Worm (Caenorhabditis elegans) whole organism, young adult: ENCODE results near the gene R10D12.6.

Experiments
- B0261.1 ChIP-seq: sonication (generic microtip); optimal IDR thresholded peaks from 2 replicates; lab custom pipeline; 2016; ENCODE audit warnings: mild to moderate bottlenecking, missing genetic modification characterization, moderate library complexity, missing compliant biosample characterization
- C17E4.6 ChIP-seq: fragments of 200-800 bp; sonication (Bioruptor generic); IDR thresholded peaks from 2 replicates; pipeline ENCODE4 v1.3.6; 2022; ENCODE audit warnings: missing genetic modification reagents, missing genetic modification characterization, missing compliant biosample characterization
- F22D6.2 ChIP-seq: sonication (generic microtip); optimal IDR thresholded peaks from 2 replicates; lab custom pipeline; 2016; ENCODE audit warnings: mild to moderate bottlenecking, missing genetic modification characterization, missing compliant biosample characterization
- F49E8.2 ChIP-seq: sonication (generic microtip); optimal IDR thresholded peaks from 3 replicates; lab custom pipeline; 2017; ENCODE audit warnings: missing genetic modification characterization, mild to moderate bottlenecking, missing compliant biosample characterization, antibody characterized with exemption, moderate library complexity; ENCODE audit not compliant: insufficient read depth
- T26A5.8 ChIP-seq: sonication (generic microtip); optimal IDR thresholded peaks from 2 replicates; lab custom pipeline; 2016; ENCODE audit warnings: missing genetic modification characterization, missing compliant biosample characterization
- Y53G8AR.9 ChIP-seq: fragments of 200-800 bp; sonication (Bioruptor generic); conservative IDR thresholded peaks from 2 replicates; pipeline ENCODE4 v1.3.6; 2022; ENCODE audit warnings: missing genetic modification reagents, missing genetic modification characterization, missing compliant biosample characterization
- Y67H2A.10 ChIP-seq: fragments of 200-800 bp; sonication (Bioruptor generic); conservative IDR thresholded peaks from 2 replicates; pipeline ENCODE4 v1.3.6; 2022; ENCODE audit warnings: missing genetic modification reagents, missing genetic modification characterization, missing compliant biosample characterization
- Y95B8A.8 ChIP-seq: fragments of 200-800 bp; sonication (Bioruptor generic); IDR thresholded peaks from 2 replicates; pipeline ENCODE4 v1.3.6; 2022; ENCODE audit warnings: missing genetic modification reagents, missing genetic modification characterization, missing compliant biosample characterization
- ZK185.1 ChIP-seq: sonication (generic microtip); optimal IDR thresholded peaks from 2 replicates; lab custom pipeline; 2016; ENCODE audit warnings: mild to moderate bottlenecking, missing genetic modification characterization, missing compliant biosample characterization; ENCODE audit not compliant: poor library complexity, severe bottlenecking
- akir-1 ChIP-seq: fragments of 200-800 bp; sonication (Bioruptor generic); optimal IDR thresholded peaks from 2 replicates; lab custom pipeline; 2018; ENCODE audit warnings: mild to moderate bottlenecking, missing genetic modification characterization, moderate library complexity, missing compliant biosample characterization
- ama-1 ChIP-seq, 3 experiments: fragments of 150-350 bp in 1 of 3; sonication (generic microtip) in 2 of 3; optimal IDR thresholded peaks; 2 replicates each; lab custom pipeline; 2014 to 2018; ENCODE audit warnings: missing biosample characterization in 2 of 3, missing genetic modification characterization in 2 of 3, missing genetic modification reagents in 2 of 3
- aptf-2 ChIP-seq: fragments of 200-800 bp; sonication (Bioruptor generic); conservative IDR thresholded peaks from 2 replicates; pipeline ENCODE4 v1.3.6; 2022; ENCODE audit warnings: missing genetic modification reagents, missing genetic modification characterization, missing compliant biosample characterization
- attf-3 ChIP-seq: fragments of 200-800 bp; sonication (Bioruptor generic); conservative IDR thresholded peaks from 2 replicates; pipeline ENCODE4 v1.3.6; 2022; ENCODE audit warnings: missing genetic modification reagents, missing genetic modification characterization, missing compliant biosample characterization
- attf-5 ChIP-seq: fragments of 200-800 bp; sonication (Bioruptor generic); optimal IDR thresholded peaks from 2 replicates; lab custom pipeline; 2018; ENCODE audit warnings: mild to moderate bottlenecking, missing genetic modification characterization, missing compliant biosample characterization
- attf-6 ChIP-seq: fragments of 200-800 bp; sonication (Bioruptor generic); IDR thresholded peaks from 2 replicates; pipeline ENCODE4 v1.3.6; 2022; ENCODE audit warnings: missing genetic modification reagents, missing genetic modification characterization, missing compliant biosample characterization
- bed-2 ChIP-seq: fragments of 200-800 bp; sonication (Bioruptor generic); IDR thresholded peaks from 2 replicates; pipeline ENCODE4 v1.3.6; 2022; ENCODE audit warnings: missing genetic modification reagents, missing genetic modification characterization, missing compliant biosample characterization
- ccch-3 ChIP-seq: fragments of 200-800 bp; sonication (Bioruptor generic); optimal IDR thresholded peaks from 2 replicates; lab custom pipeline; 2018; ENCODE audit warnings: mild to moderate bottlenecking, missing genetic modification characterization, missing compliant biosample characterization
- cebp-1 ChIP-seq, 2 experiments: fragments of 200-800 bp in 1 of 2; sonication (Bioruptor generic) in 1 of 2; sonication (generic microtip) in 1 of 2; IDR thresholded peaks in 1 of 2; optimal IDR thresholded peaks in 1 of 2; 2 replicates each; pipeline versions ENCODE4 v1.3.6 to Lab custom; 2017 to 2022; ENCODE audit warnings: missing compliant biosample characterization in 2 of 2, missing genetic modification characterization in 2 of 2, mild to moderate bottlenecking in 1 of 2, missing genetic modification reagents in 1 of 2, moderate library complexity in 1 of 2
- ceh-58 ChIP-seq: fragments of 200-800 bp; sonication (Bioruptor generic); IDR thresholded peaks from 2 replicates; pipeline ENCODE4 v1.3.6; 2022; ENCODE audit warnings: missing genetic modification characterization, missing compliant biosample characterization
- chd-7 ChIP-seq: sonication (generic microtip); optimal IDR thresholded peaks from 2 replicates; lab custom pipeline; 2016; ENCODE audit warnings: mild to moderate bottlenecking, missing genetic modification characterization, moderate library complexity, missing compliant biosample characterization
- dpl-1 ChIP-seq: fragments of 150-350 bp; optimal IDR thresholded peaks from 2 replicates; lab custom pipeline; 2014; ENCODE audit warnings: missing biosample characterization, missing genetic modification reagents, missing genetic modification characterization
- efl-1 ChIP-seq: fragments of 150-350 bp; optimal IDR thresholded peaks from 2 replicates; lab custom pipeline; 2014; ENCODE audit warnings: missing biosample characterization, missing genetic modification reagents, missing genetic modification characterization
- hlh-12 ChIP-seq: sonication (generic microtip); optimal IDR thresholded peaks from 2 replicates; lab custom pipeline; 2016; ENCODE audit warnings: missing genetic modification characterization, missing compliant biosample characterization
- hlh-26 ChIP-seq: fragments of 200-800 bp; sonication (Bioruptor generic); conservative IDR thresholded peaks from 2 replicates; pipeline ENCODE4 v1.3.6; 2022; ENCODE audit warnings: missing genetic modification reagents, missing genetic modification characterization, missing compliant biosample characterization
- lag-1 ChIP-seq: fragments of 200-800 bp; sonication (Bioruptor generic); IDR thresholded peaks from 2 replicates; pipeline ENCODE4 v1.3.6; 2022; ENCODE audit warnings: missing genetic modification reagents, missing genetic modification characterization, missing compliant biosample characterization
- let-607 ChIP-seq, 2 experiments: fragments of 200-800 bp in 1 of 2; sonication (Bioruptor generic) in 1 of 2; sonication (generic microtip) in 1 of 2; optimal IDR thresholded peaks; 2 replicates each; lab custom pipeline; 2016 to 2018; ENCODE audit warnings: mild to moderate bottlenecking in 2 of 2, missing compliant biosample characterization in 2 of 2, missing genetic modification characterization in 2 of 2, moderate library complexity in 2 of 2, missing genotype in 1 of 2
- lir-1 ChIP-seq: fragments of 200-800 bp; sonication (Bioruptor generic); conservative IDR thresholded peaks from 2 replicates; pipeline ENCODE4 v1.3.6; 2022; ENCODE audit warnings: missing genetic modification reagents, missing genetic modification characterization, missing compliant biosample characterization
- lsy-27 ChIP-seq: sonication (generic microtip); optimal IDR thresholded peaks from 2 replicates; lab custom pipeline; 2017; ENCODE audit warnings: missing genetic modification characterization, mild to moderate bottlenecking, missing compliant biosample characterization, antibody characterized with exemption, missing genotype, borderline replicate concordance; ENCODE audit not compliant: insufficient read depth
- madf-10 ChIP-seq: sonication (generic microtip); optimal IDR thresholded peaks from 2 replicates; lab custom pipeline; 2016; ENCODE audit warnings: mild to moderate bottlenecking, missing genetic modification characterization, missing compliant biosample characterization
- mes-4 ChIP-seq: sonication (generic microtip); optimal IDR thresholded peaks from 2 replicates; lab custom pipeline; 2016; ENCODE audit warnings: missing genotype, missing genetic modification characterization, missing compliant biosample characterization
- nfya-1 ChIP-seq: sonication (generic microtip); optimal IDR thresholded peaks from 2 replicates; lab custom pipeline; 2017; ENCODE audit warnings: antibody characterized with exemption, missing compliant biosample characterization, missing genetic modification characterization, borderline replicate concordance; ENCODE audit not compliant: insufficient read depth
- nfya-2 ChIP-seq: fragments of 200-800 bp; sonication (Bioruptor generic); IDR thresholded peaks from 2 replicates; pipeline ENCODE4 v1.3.6; 2022; ENCODE audit warnings: missing genetic modification reagents, missing genetic modification characterization, missing compliant biosample characterization
- nhr-120 ChIP-seq: fragments of 200-800 bp; sonication (Bioruptor generic); IDR thresholded peaks from 2 replicates; pipeline ENCODE4 v1.3.6; 2022; ENCODE audit warnings: missing genetic modification characterization, missing compliant biosample characterization
- nhr-27 ChIP-seq: fragments of 200-800 bp; sonication (Bioruptor generic); optimal IDR thresholded peaks from 2 replicates; lab custom pipeline; 2018; ENCODE audit warnings: mild to moderate bottlenecking, missing genetic modification characterization, moderate library complexity, missing compliant biosample characterization
- pha-4 ChIP-seq: fragments of 150-350 bp; sonication (generic microtip); optimal IDR thresholded peaks from 2 replicates; lab custom pipeline; 2014; ENCODE audit warnings: missing biosample characterization, missing genetic modification reagents, missing genetic modification characterization
- rcor-1 ChIP-seq: fragments of 200-800 bp; sonication (Bioruptor generic); IDR thresholded peaks from 2 replicates; pipeline ENCODE4 v1.3.6; 2022; ENCODE audit warnings: missing genetic modification reagents, missing genetic modification characterization, missing compliant biosample characterization
- snpc-3.4 ChIP-seq: sonication (generic microtip); optimal IDR thresholded peaks from 2 replicates; lab custom pipeline; 2017; ENCODE audit warnings: missing genetic modification characterization, mild to moderate bottlenecking, missing compliant biosample characterization, antibody characterized with exemption, moderate library complexity, missing genotype, missing genetic modification reagents
- somi-1 ChIP-seq: fragments of 200-800 bp; sonication (Bioruptor generic); optimal IDR thresholded peaks from 2 replicates; lab custom pipeline; 2018; ENCODE audit warnings: mild to moderate bottlenecking, missing genetic modification characterization, missing compliant biosample characterization
- sptf-2 ChIP-seq: fragments of 200-800 bp; sonication (Bioruptor generic); optimal IDR thresholded peaks from 2 replicates; lab custom pipeline; 2018; ENCODE audit warnings: mild to moderate bottlenecking, missing genetic modification characterization, missing compliant biosample characterization
- unc-130 ChIP-seq: sonication (generic microtip); optimal IDR thresholded peaks from 2 replicates; lab custom pipeline; 2016; ENCODE audit warnings: missing genetic modification reagents, missing genetic modification characterization, missing compliant biosample characterization
- ztf-18 ChIP-seq: sonication (generic microtip); optimal IDR thresholded peaks from 2 replicates; lab custom pipeline; 2016; ENCODE audit warnings: missing genotype, mild to moderate bottlenecking, missing genetic modification characterization, missing compliant biosample characterization
- ztf-28 ChIP-seq: fragments of 200-800 bp; sonication (Bioruptor generic); IDR thresholded peaks from 2 replicates; pipeline ENCODE4 v1.3.6; 2022; ENCODE audit warnings: missing genetic modification reagents, missing genetic modification characterization, missing compliant biosample characterization
- ztf-6 ChIP-seq: fragments of 200-800 bp; sonication (Bioruptor generic); IDR thresholded peaks from 2 replicates; pipeline ENCODE4 v1.3.6; 2022; ENCODE audit warnings: missing genetic modification reagents, missing genetic modification characterization, missing compliant biosample characterization

R10D12.6 gene

DNA sequence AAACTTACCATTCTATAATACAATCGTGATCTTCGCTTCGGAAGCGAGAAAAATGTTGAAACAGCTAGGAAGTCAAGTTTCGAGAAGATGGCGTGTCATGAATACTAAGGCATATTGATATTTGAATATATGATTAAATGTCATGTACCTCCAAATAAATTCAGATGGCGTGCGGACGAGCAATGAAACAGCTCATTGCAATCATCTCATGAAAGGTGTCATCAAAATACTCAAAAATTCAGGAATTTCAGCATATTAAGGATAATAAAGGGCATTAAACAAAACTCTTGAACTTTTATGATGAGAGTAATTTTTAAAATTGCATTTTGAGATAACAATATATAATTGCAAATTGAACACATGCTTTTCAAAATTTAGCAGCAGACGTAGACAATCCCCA lies 33.7 kb upstream of the R10D12.6 start, which contains the start of gene gcy-32:
Gene gcy-32, minus strand, starts transcription at position 101 of the 400 bp plus-strand sequence.
- TF ChIP-seq C17E4.6 (GFP tag; lab: Robert Waterston, UW) (no peak), ccch-3 (GFP tag; lab: Kevin White, UChicago) (no peak), nfya-2 (GFP tag; lab: Robert Waterston, UW) (no peak), hlh-12 (tag; lab: Kevin White, UChicago) (no peak), attf-5 (GFP tag; lab: Kevin White, UChicago) (no peak), cebp-1 (GFP tag; IDR thresholded peaks at IDR 0.05; lab: Robert Waterston, UW) (no peak), cebp-1 (tag; optimal IDR thresholded peaks at IDR 0.05; lab: Kevin White, UChicago) (no peak), B0261.1 (no peak), ceh-58 (GFP tag; lab: Robert Waterston, UW) (no peak), lir-1 (GFP tag; lab: Robert Waterston, UW) (no peak), dpl-1 (GFP tag; lab: Kevin White, UChicago) (no peak)

DNA sequence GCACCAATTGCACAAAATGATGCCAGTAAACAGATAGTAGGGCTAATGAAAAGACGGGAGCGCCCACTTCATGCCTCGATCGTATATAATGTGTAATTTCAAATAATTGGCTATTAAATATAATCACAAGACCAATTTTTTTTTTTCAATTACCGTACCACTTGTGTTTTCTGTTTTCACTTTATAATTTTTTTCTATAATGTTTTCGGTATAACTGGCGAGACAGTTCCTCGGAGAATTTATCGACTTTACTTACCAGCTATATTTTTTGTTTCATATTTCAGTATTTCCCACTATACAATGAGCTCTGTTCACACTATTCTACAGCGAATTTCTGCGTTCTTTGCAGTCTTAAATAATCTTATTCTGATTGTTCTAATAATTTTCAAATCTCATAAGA lies 32.9 kb upstream of the R10D12.6 start, which contains the start of gene str-252:
Gene str-252, plus strand, starts transcription at position 301 of the 400 bp plus-strand sequence.
- no peak for TF ChIP-seq ztf-18
- TF ChIP-seq nfya-2 (GFP tag; lab: Robert Waterston, UW) = no peak
- TF ChIP-seq pha-4 (tag; lab: Kevin White, UChicago) = no peak
- no peak for TF ChIP-seq chd-7 (tag; lab: Kevin White, UChicago)
- TF ChIP-seq let-607 (tag; optimal IDR thresholded peaks at IDR 0.05; lab: Kevin White, UChicago) = no peak
- TF ChIP-seq Y53G8AR.9 = no peak
- TF ChIP-seq ztf-28 = no peak
- TF ChIP-seq Y67H2A.10 (GFP tag; lab: Robert Waterston, UW) = no peak
- TF ChIP-seq ZK185.1 (tag; lab: Kevin White, UChicago) = no peak
- no peak for TF ChIP-seq nhr-120 (GFP tag; lab: Robert Waterston, UW)
- no peak for TF ChIP-seq aptf-2 (GFP tag; lab: Robert Waterston, UW)
- TF ChIP-seq F22D6.2 = no peak

DNA sequence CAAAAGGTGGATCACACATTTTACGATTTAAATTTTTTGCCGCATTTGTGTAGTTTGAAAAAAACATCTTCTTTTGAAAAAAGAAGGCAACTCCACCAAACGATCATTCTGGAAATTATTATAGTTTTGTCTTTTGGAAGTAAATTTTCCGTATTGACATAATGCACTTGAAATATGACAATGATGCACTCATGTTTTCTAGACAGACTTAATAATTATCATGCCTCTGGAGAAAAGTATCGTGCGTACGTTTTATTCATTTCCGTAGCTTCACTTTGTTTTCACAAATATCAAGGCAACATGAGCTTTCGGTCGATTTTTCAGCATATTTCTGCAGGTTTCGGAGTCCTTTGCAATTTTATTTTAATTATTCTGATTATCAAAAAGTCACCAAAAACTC lies 30.8 kb upstream of the R10D12.6 start, which contains the start of gene str-250:
Gene str-250, plus strand, starts transcription at position 301 of the 400 bp plus-strand sequence.
- TF ChIP-seq dpl-1 (GFP tag; lab: Kevin White, UChicago) (no peak), ZK185.1 (tag; lab: Kevin White, UChicago) (no peak), ztf-6 (GFP tag; lab: Robert Waterston, UW) (no peak), attf-6 (GFP tag; lab: Robert Waterston, UW) (no peak), rcor-1 (no peak), F49E8.2 (no peak)
- TF ChIP-seq, all 124 proteins: peak for 0

DNA sequence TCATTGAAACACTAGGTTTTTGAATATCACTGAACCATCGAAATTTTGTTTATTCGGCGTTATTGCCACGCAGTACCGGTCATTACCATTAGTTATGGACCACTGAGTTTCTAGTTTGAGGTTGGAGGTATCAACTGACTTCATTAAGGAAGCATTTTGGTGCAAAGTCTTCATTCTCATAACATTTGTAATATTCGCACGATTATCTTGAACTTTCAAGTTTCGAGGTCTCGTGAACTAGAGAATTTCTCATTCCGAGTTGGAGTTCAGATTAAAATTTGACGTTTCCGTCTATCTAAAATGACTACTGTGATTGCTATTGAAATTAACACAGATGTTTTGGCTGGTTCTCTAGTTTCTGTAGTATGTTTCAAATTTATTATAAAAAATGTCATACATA lies 28.4 kb upstream of the R10D12.6 start, which contains the start of gene srx-42:
Gene srx-42, plus strand, starts transcription at position 301 of the 400 bp plus-strand sequence.
- TF ChIP-seq ama-1 (optimal IDR thresholded peaks at IDR 0.05; lab: Kevin White, UChicago) (no peak), ama-1 (GFP tag; optimal IDR thresholded peaks at IDR 0.05; lab: Kevin White, UChicago) (no peak), unc-130 (GFP tag; lab: Kevin White, UChicago) (no peak), lag-1 (GFP tag; lab: Robert Waterston, UW) (no peak), akir-1 (no peak), T26A5.8 (tag; lab: Kevin White, UChicago) (no peak), somi-1 (GFP tag; lab: Kevin White, UChicago) (no peak), hlh-26 (GFP tag; lab: Robert Waterston, UW) (no peak), efl-1 (GFP tag; lab: Kevin White, UChicago) (no peak), bed-2 (GFP tag; lab: Robert Waterston, UW) (no peak), lsy-27 (tag; lab: Kevin White, UChicago) (no peak), madf-10 (tag; lab: Kevin White, UChicago) (no peak), nfya-1 (tag; lab: Kevin White, UChicago) (no peak), snpc-3.4 (no peak), mes-4 (no peak), sptf-2 (no peak), nhr-27 (tag; lab: Kevin White, UChicago) (no peak), attf-3 (GFP tag; lab: Robert Waterston, UW) (no peak), Y95B8A.8 (no peak)
